Worm (Caenorhabditis elegans) whole organism, mixed stage, embryonic: Measurements from ENCODE around the gene col-119.

Experiments
- bed-3 ChIP-seq: fragments of 200-800 bp; sonication (Bioruptor generic); optimal IDR thresholded peaks from 3 replicates; lab custom pipeline; 2018; ENCODE audit warnings: mild to moderate bottlenecking, missing genetic modification characterization, moderate library complexity, missing compliant biosample characterization
- blmp-1 ChIP-seq: fragments of 150-350 bp; optimal IDR thresholded peaks from 2 replicates; lab custom pipeline; 2014; ENCODE audit warnings: missing biosample characterization, missing genetic modification characterization
- ceh-39 ChIP-seq: fragments of 150-350 bp; optimal IDR thresholded peaks from 2 replicates; lab custom pipeline; 2014; ENCODE audit warnings: missing biosample characterization, missing genetic modification characterization
- ceh-43 ChIP-seq: fragments of 200-800 bp; sonication (Bioruptor generic); optimal IDR thresholded peaks from 2 replicates; lab custom pipeline; 2018; ENCODE audit warnings: mild to moderate bottlenecking, missing genetic modification characterization, moderate library complexity, missing compliant biosample characterization
- ceh-83 ChIP-seq: fragments of 200-800 bp; sonication (Bioruptor generic); optimal IDR thresholded peaks from 2 replicates; lab custom pipeline; 2018; ENCODE audit warnings: mild to moderate bottlenecking, missing genetic modification characterization, missing compliant biosample characterization
- ces-1 ChIP-seq: fragments of 150-350 bp; optimal IDR thresholded peaks from 2 replicates; lab custom pipeline; 2014; ENCODE audit warnings: missing biosample characterization, missing genetic modification reagents, missing genetic modification characterization
- cnd-1 ChIP-seq: fragments of 200-800 bp; sonication (Bioruptor generic); optimal IDR thresholded peaks from 2 replicates; lab custom pipeline; 2018; ENCODE audit warnings: mild to moderate bottlenecking, missing genetic modification characterization, missing compliant biosample characterization
- drap-1 ChIP-seq: fragments of 200-800 bp; sonication (Bioruptor generic); optimal IDR thresholded peaks from 3 replicates; lab custom pipeline; 2018; ENCODE audit warnings: mild to moderate bottlenecking, missing genetic modification characterization, missing compliant biosample characterization
- elt-1 ChIP-seq: sonication (generic microtip); optimal IDR thresholded peaks from 2 replicates; lab custom pipeline; 2017; ENCODE audit warnings: missing genetic modification characterization, mild to moderate bottlenecking, missing compliant biosample characterization, antibody characterized with exemption, moderate library complexity, borderline replicate concordance; ENCODE audit not compliant: insufficient read depth
- elt-3 ChIP-seq: fragments of 150-350 bp; optimal IDR thresholded peaks from 2 replicates; lab custom pipeline; 2014; ENCODE audit warnings: missing biosample characterization, missing genetic modification characterization
- flh-1 ChIP-seq: fragments of 200-800 bp; sonication (Bioruptor generic); optimal IDR thresholded peaks from 2 replicates; lab custom pipeline; 2018; ENCODE audit warnings: mild to moderate bottlenecking, missing genetic modification characterization, moderate library complexity, missing compliant biosample characterization
- ham-2 ChIP-seq: fragments of 200-800 bp; sonication (Bioruptor generic); optimal IDR thresholded peaks from 2 replicates; lab custom pipeline; 2018; ENCODE audit warnings: mild to moderate bottlenecking, missing genetic modification characterization, missing compliant biosample characterization
- hlh-1 ChIP-seq: fragments of 150-350 bp; optimal IDR thresholded peaks from 2 replicates; lab custom pipeline; 2014; ENCODE audit warnings: missing biosample characterization, missing genetic modification reagents, missing genetic modification characterization
- lin-13 ChIP-seq: fragments of 150-350 bp; optimal IDR thresholded peaks from 2 replicates; lab custom pipeline; 2014; ENCODE audit warnings: missing biosample characterization, missing genetic modification characterization
- lsy-2 ChIP-seq: fragments of 150-350 bp; optimal IDR thresholded peaks from 2 replicates; lab custom pipeline; 2014; ENCODE audit warnings: missing biosample characterization, missing genetic modification characterization
- mab-5 ChIP-seq: fragments of 150-350 bp; optimal IDR thresholded peaks from 2 replicates; lab custom pipeline; 2014; ENCODE audit warnings: missing biosample characterization, missing genetic modification characterization
- mep-1 ChIP-seq: fragments of 150-350 bp; optimal IDR thresholded peaks from 2 replicates; lab custom pipeline; 2017; ENCODE audit warnings: missing biosample characterization, missing genetic modification reagents, missing genetic modification characterization, inconsistent platforms
- mls-2 ChIP-seq: sonication (generic microtip); optimal IDR thresholded peaks from 2 replicates; lab custom pipeline; 2016; ENCODE audit warnings: mild to moderate bottlenecking, missing genetic modification characterization, moderate library complexity, missing compliant biosample characterization
- nhr-12 ChIP-seq: fragments of 150-350 bp; optimal IDR thresholded peaks from 2 replicates; lab custom pipeline; 2014; ENCODE audit warnings: missing biosample characterization, missing genetic modification characterization
- nhr-2 ChIP-seq: fragments of 150-350 bp; optimal IDR thresholded peaks from 2 replicates; lab custom pipeline; 2014; ENCODE audit warnings: missing biosample characterization, missing genetic modification characterization
- nhr-237 ChIP-seq: fragments of 150-350 bp; optimal IDR thresholded peaks from 2 replicates; lab custom pipeline; 2014; ENCODE audit warnings: missing biosample characterization, missing genetic modification characterization
- nhr-28 ChIP-seq: fragments of 150-350 bp; optimal IDR thresholded peaks from 2 replicates; lab custom pipeline; 2014; ENCODE audit warnings: missing biosample characterization, missing genetic modification characterization
- nhr-76 ChIP-seq: sonication (generic microtip); optimal IDR thresholded peaks from 2 replicates; lab custom pipeline; 2017; ENCODE audit warnings: missing biosample characterization, missing genetic modification characterization
- pha-4 ChIP-seq: fragments of 150-350 bp; optimal IDR thresholded peaks from 2 replicates; lab custom pipeline; 2018; ENCODE audit warnings: missing biosample characterization, missing genetic modification reagents, missing genetic modification characterization
- sem-2 ChIP-seq: fragments of 200-800 bp; sonication (Bioruptor generic); optimal IDR thresholded peaks from 2 replicates; lab custom pipeline; 2018; ENCODE audit warnings: mild to moderate bottlenecking, missing genetic modification characterization, missing compliant biosample characterization
- snpc-4 ChIP-seq: fragments of 150-350 bp; optimal IDR thresholded peaks from 2 replicates; lab custom pipeline; 2014; ENCODE audit warnings: missing biosample characterization, missing genetic modification characterization
- sptf-1 ChIP-seq: sonication (generic microtip); optimal IDR thresholded peaks from 2 replicates; lab custom pipeline; 2017; ENCODE audit warnings: mild to moderate bottlenecking, missing genetic modification characterization, moderate library complexity, missing compliant biosample characterization
- tbx-8 ChIP-seq: fragments of 200-800 bp; sonication (Bioruptor generic); optimal IDR thresholded peaks from 2 replicates; lab custom pipeline; 2018; ENCODE audit warnings: mild to moderate bottlenecking, missing genetic modification characterization, moderate library complexity, missing compliant biosample characterization
- unc-120 ChIP-seq: sonication (generic microtip); optimal IDR thresholded peaks from 2 replicates; lab custom pipeline; 2017; ENCODE audit warnings: missing genetic modification characterization, missing compliant biosample characterization; ENCODE audit not compliant: poor library complexity, severe bottlenecking
- unc-39 ChIP-seq: fragments of 150-350 bp; optimal IDR thresholded peaks from 2 replicates; lab custom pipeline; 2014; ENCODE audit warnings: missing biosample characterization, missing genetic modification characterization
- unc-62 ChIP-seq: fragments of 150-350 bp; optimal IDR thresholded peaks from 2 replicates; lab custom pipeline; 2014; ENCODE audit warnings: missing biosample characterization, missing genetic modification reagents, missing genetic modification characterization
- zip-8 ChIP-seq: fragments of 150-350 bp; optimal IDR thresholded peaks from 2 replicates; lab custom pipeline; 2014; ENCODE audit warnings: missing biosample characterization, missing genetic modification characterization
- ztf-11 ChIP-seq: fragments of 150-350 bp; optimal IDR thresholded peaks from 2 replicates; lab custom pipeline; 2014; ENCODE audit warnings: missing biosample characterization, missing genetic modification characterization

The col-119 gene

ce11 chrIV:9002636-9003035 lies 23.0 kb upstream of the col-119 start, which contains the start of gene C53D6.8:
C53D6.8 (minus strand) TSS chrIV:9002736.
- TF ChIP-seq sem-2 (no peak), lin-13 (tag; lab: Kevin White, UChicago) (no peak), ces-1 (GFP tag; lab: Kevin White, UChicago) (no peak), nhr-2 (no peak), mls-2 (tag; lab: Kevin White, UChicago) (no peak), unc-120 (tag; lab: Kevin White, UChicago) (no peak), ceh-83 (GFP tag; lab: Kevin White, UChicago) (no peak), snpc-4 (tag; lab: Kevin White, UChicago) (no peak), nhr-76 (no peak), elt-1 (no peak), pha-4 (no peak), ham-2 (GFP tag; lab: Kevin White, UChicago) (no peak), mep-1 (no peak), tbx-8 (no peak), unc-62 (GFP tag; lab: Kevin White, UChicago) (no peak)

ce11 chrIV:9001184-9001583 lies 21.6 kb upstream of the col-119 start:
- TF ChIP-seq nhr-28 = no peak
- no peak for TF ChIP-seq nhr-237 (tag; lab: Kevin White, UChicago)
- no peak for TF ChIP-seq ces-1 (GFP tag; lab: Kevin White, UChicago)
- TF ChIP-seq hlh-1 (tag; lab: Kevin White, UChicago) = no peak
- no peak for TF ChIP-seq lsy-2 (tag; lab: Kevin White, UChicago)
- no peak for TF ChIP-seq pha-4
- TF ChIP-seq tbx-8 = no peak
- no peak for TF ChIP-seq mls-2 (tag; lab: Kevin White, UChicago)
- no peak for TF ChIP-seq flh-1 (GFP tag; lab: Kevin White, UChicago)
- no peak for TF ChIP-seq sem-2
- TF ChIP-seq lin-13 (tag; lab: Kevin White, UChicago) = no peak
- TF ChIP-seq elt-3 (tag; lab: Kevin White, UChicago) = no peak
- no peak for TF ChIP-seq unc-62 (GFP tag; lab: Kevin White, UChicago)
- no peak for TF ChIP-seq ceh-43 (GFP tag; lab: Kevin White, UChicago)
- no peak for TF ChIP-seq nhr-76
- TF ChIP-seq ceh-39 (tag; lab: Kevin White, UChicago) = no peak
- no peak for TF ChIP-seq ham-2 (GFP tag; lab: Kevin White, UChicago)
- no peak for TF ChIP-seq unc-39 (tag; lab: Kevin White, UChicago)
- no peak for TF ChIP-seq bed-3 (GFP tag; lab: Kevin White, UChicago)

- TF ChIP-seq sptf-1 (tag; lab: Kevin White, UChicago) = no peak
- TF ChIP-seq cnd-1 (tag; lab: Kevin White, UChicago) = no peak
- no peak for TF ChIP-seq nhr-28
- TF ChIP-seq blmp-1 = no peak
- TF ChIP-seq lsy-2 (tag; lab: Kevin White, UChicago) = no peak
- TF ChIP-seq bed-3 (GFP tag; lab: Kevin White, UChicago) = no peak
- TF ChIP-seq ham-2 (GFP tag; lab: Kevin White, UChicago) = no peak
- no peak for TF ChIP-seq tbx-8
- no peak for TF ChIP-seq unc-120 (tag; lab: Kevin White, UChicago)
- TF ChIP-seq zip-8 = no peak
- no peak for TF ChIP-seq ztf-11 (tag; lab: Kevin White, UChicago)
- no peak for TF ChIP-seq drap-1 (GFP tag; lab: Kevin White, UChicago)
- no peak for TF ChIP-seq elt-1
- TF ChIP-seq nhr-76 = no peak
- TF ChIP-seq pha-4 = no peak
- TF ChIP-seq unc-39 (tag; lab: Kevin White, UChicago) = no peak
- TF ChIP-seq hlh-1 (tag; lab: Kevin White, UChicago) = no peak
Measured at ce11 chrIV:9000664-9001063, 21.1 kb upstream of the col-119 start.

- TF ChIP-seq lin-13 (tag; lab: Kevin White, UChicago) (no peak), ces-1 (GFP tag; lab: Kevin White, UChicago) (no peak), nhr-28 (no peak), nhr-76 (no peak), ham-2 (GFP tag; lab: Kevin White, UChicago) (no peak), drap-1 (GFP tag; lab: Kevin White, UChicago) (no peak), nhr-12 (no peak), flh-1 (GFP tag; lab: Kevin White, UChicago) (no peak), nhr-2 (no peak), sptf-1 (tag; lab: Kevin White, UChicago) (no peak), mab-5 (tag; lab: Kevin White, UChicago) (no peak), ztf-11 (tag; lab: Kevin White, UChicago) (no peak), hlh-1 (tag; lab: Kevin White, UChicago) (no peak), elt-1 (no peak), unc-39 (tag; lab: Kevin White, UChicago) (no peak), ceh-83 (GFP tag; lab: Kevin White, UChicago) (no peak), snpc-4 (tag; lab: Kevin White, UChicago) (no peak), pha-4 (no peak)
Measured at ce11 chrIV:8994487-8994886, 14.9 kb upstream of the col-119 start.
